Fruit fly (Drosophila melanogaster): Measurements from ENCODE around the gene Cyp6d5.
A peak's percentile ranks its signal among the peaks of the same experiment; 100 is the strongest.

Cyp6d5 gene

DNA sequence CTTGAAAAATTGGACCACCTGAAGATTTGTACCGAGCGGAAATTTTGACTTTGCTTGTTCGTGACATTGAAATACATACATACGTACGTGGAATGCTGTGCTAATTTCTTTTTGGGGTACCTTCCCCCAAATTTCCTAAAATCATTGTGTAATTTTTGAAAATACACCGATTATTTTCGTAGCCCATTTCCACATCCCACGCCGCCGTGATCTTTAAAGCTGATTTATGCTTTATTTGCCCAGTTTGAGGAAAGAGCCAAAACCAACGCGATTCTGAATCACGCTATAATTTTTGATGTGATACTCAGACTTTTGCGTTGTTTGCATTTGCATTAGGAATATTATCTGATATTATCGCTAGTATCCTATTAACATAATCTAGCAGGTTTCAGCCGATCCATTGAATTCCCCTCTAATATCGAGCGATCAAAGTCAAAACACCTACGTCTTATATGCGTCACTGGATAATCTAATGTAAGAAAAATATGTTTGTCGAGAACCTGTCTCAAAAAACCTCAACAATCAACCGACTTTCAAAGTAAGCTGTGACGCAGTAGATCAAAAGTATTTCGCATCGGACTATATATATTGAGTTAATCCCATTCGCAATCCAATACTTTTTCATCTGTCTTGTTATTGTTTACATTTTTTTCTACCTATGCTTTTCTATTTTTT is 34.0 kb downstream of the Cyp6d5 start:
- TF ChIP-seq CG31441 (GFP tag; IDR thresholded peaks at IDR 0.05) (no peak), CG8290 (GFP tag; optimal IDR thresholded peaks at IDR 0.05) (no peak), CG8290 (tag; optimal IDR thresholded peaks at IDR 0.05) (no peak), YL-1 (GFP tag; optimal IDR thresholded peaks at IDR 0.05) (no peak), CG3163 (GFP tag; optimal IDR thresholded peaks at IDR 0.05) (no peak), Pdp1 (GFP tag; optimal IDR thresholded peaks at IDR 0.05) (no peak), CG12659 (GFP tag; optimal IDR thresholded peaks at IDR 0.05) (no peak), NC2β (GFP tag; optimal IDR thresholded peaks at IDR 0.05) (no peak), CG33557 (GFP tag; optimal IDR thresholded peaks at IDR 0.05) (no peak), CG14965 (GFP tag; optimal IDR thresholded peaks at IDR 0.05; ENCODE audit: borderline replicate concordance) (no peak), CG13624 (GFP tag; optimal IDR thresholded peaks at IDR 0.05) (peak; percentile 44), CG15011 (GFP tag; optimal IDR thresholded peaks at IDR 0.05) (no peak), tup (GFP tag; optimal IDR thresholded peaks at IDR 0.05) (no peak), wdn (GFP tag; IDR thresholded peaks at IDR 0.05) (no peak), CG13775 (GFP tag; optimal IDR thresholded peaks at IDR 0.05) (no peak), nerfin-1 (tag; optimal IDR thresholded peaks at IDR 0.05) (no peak), CG7987 (GFP tag; optimal IDR thresholded peaks at IDR 0.05) (no peak), sd (tag; optimal IDR thresholded peaks at IDR 0.05) (peak; percentile 77), eve (GFP tag; optimal IDR thresholded peaks at IDR 0.05) (peak in 1 of 2 experiments; percentile 15), BtbVII (GFP tag; optimal IDR thresholded peaks at IDR 0.05) (no peak), Hand (GFP tag; optimal IDR thresholded peaks at IDR 0.05) (no peak), nau (GFP tag; optimal IDR thresholded peaks at IDR 0.05) (no peak), lmd (GFP tag; IDR thresholded peaks at IDR 0.05) (no peak), so (GFP tag; IDR thresholded peaks at IDR 0.05) (no peak), CG6175 (GFP tag; IDR thresholded peaks at IDR 0.05) (no peak), oc (tag; optimal IDR thresholded peaks at IDR 0.05) (no peak), ranshi (GFP tag; IDR thresholded peaks at IDR 0.05) (no peak), slou (GFP tag; optimal IDR thresholded peaks at IDR 0.05) (no peak), CG13894 (tag; optimal IDR thresholded peaks at IDR 0.05) (peak; percentile 96), CG8478 (optimal IDR thresholded peaks at IDR 0.05) (no peak), knrl (GFP tag; IDR thresholded peaks at IDR 0.05; ENCODE audit: partially characterized antibody) (no peak), CG9932 (GFP tag; IDR thresholded peaks at IDR 0.05) (no peak), CG18599 (GFP tag; optimal IDR thresholded peaks at IDR 0.05) (no peak), bowl (GFP tag; IDR thresholded peaks at IDR 0.05) (no peak), CG12769 (tag; optimal IDR thresholded peaks at IDR 0.05) (peak; percentile 70), grn (GFP tag; optimal IDR thresholded peaks at IDR 0.05) (no peak), CG11247 (GFP tag; IDR thresholded peaks at IDR 0.05) (no peak)

dm6 chr3R:14064158-14064969 is 35.3 kb downstream of the Cyp6d5 start:
- TF ChIP-seq da (GFP tag; optimal IDR thresholded peaks at IDR 0.05) = no peak
- TF ChIP-seq Opbp (GFP tag; IDR thresholded peaks at IDR 0.05; ENCODE audit: partially characterized antibody) = no peak
- TF ChIP-seq PHDP (tag; optimal IDR thresholded peaks at IDR 0.05) = no peak
- peak; percentile 75 for TF ChIP-seq sd (tag; optimal IDR thresholded peaks at IDR 0.05)
- TF ChIP-seq pan (optimal IDR thresholded peaks at IDR 0.05) = no peak
- no peak for TF ChIP-seq pan (GFP tag; optimal IDR thresholded peaks at IDR 0.05 in 1 of 2, IDR thresholded peaks at IDR 0.05 in 1 of 2)
- TF ChIP-seq ATbp (GFP tag; optimal IDR thresholded peaks at IDR 0.05) = no peak
- no peak for TF ChIP-seq Sin3A (optimal IDR thresholded peaks at IDR 0.05)
- TF ChIP-seq al (GFP tag; IDR thresholded peaks at IDR 0.05) = no peak
- no peak for TF ChIP-seq crol (GFP tag; IDR thresholded peaks at IDR 0.05)
- TF ChIP-seq Pdp1 (GFP tag; optimal IDR thresholded peaks at IDR 0.05) = peak in 1 of 2 experiments; percentile 76
- no peak for TF ChIP-seq CkIIα-i1 (GFP tag; IDR thresholded peaks at IDR 0.05)
- no peak for TF ChIP-seq luna (GFP tag; optimal IDR thresholded peaks at IDR 0.05)
- TF ChIP-seq CG15073 (GFP tag; optimal IDR thresholded peaks at IDR 0.05) = no peak
- no peak for TF ChIP-seq CG9817 (tag; optimal IDR thresholded peaks at IDR 0.05)
- TF ChIP-seq kah (GFP tag; optimal IDR thresholded peaks at IDR 0.05) = peak; percentile 6

Measured in whole organism, embryonic.